Fruit fly (Drosophila melanogaster) whole organism, embryonic: ENCODE measurements around the gene Nep7.

Experiments used
- CG10431 ChIP-seq: fragments of 200-800 bp; sonication (Bioruptor generic); optimal IDR thresholded peaks from 3 replicates; lab custom pipeline; 2018; ENCODE audit warnings: missing biosample characterization, mild to moderate bottlenecking, missing genetic modification characterization
- CG11085 ChIP-seq: fragments of 200-800 bp; sonication (Bioruptor generic); IDR thresholded peaks from 2 replicates; pipeline ENCODE4 v1.3.6; 2022; ENCODE audit warnings: missing biosample characterization, missing genetic modification characterization
- CG11560 ChIP-seq: fragments of 200-800 bp; sonication (Bioruptor generic); IDR thresholded peaks from 3 replicates; pipeline ENCODE4 v1.3.6; 2022; ENCODE audit warnings: missing biosample characterization, missing genetic modification characterization
- CG11695 ChIP-seq: fragments of 200-800 bp; sonication (Bioruptor generic); IDR thresholded peaks from 3 replicates; pipeline ENCODE4 v1.3.6; 2022; ENCODE audit warnings: missing biosample characterization, missing genetic modification characterization
- CG12071 ChIP-seq: fragments of 200-800 bp; sonication (Bioruptor generic); optimal IDR thresholded peaks from 3 replicates; lab custom pipeline; 2018; ENCODE audit warnings: missing biosample characterization, mild to moderate bottlenecking, missing genetic modification characterization
- CG1233 ChIP-seq: fragments of 200-800 bp; sonication (Bioruptor generic); optimal IDR thresholded peaks from 4 replicates; lab custom pipeline; 2018; ENCODE audit warnings: missing biosample characterization, mild to moderate bottlenecking, missing genetic modification characterization
- CG13624 ChIP-seq: fragments of 200-800 bp; sonication (Bioruptor generic); optimal IDR thresholded peaks from 2 replicates; lab custom pipeline; 2016; ENCODE audit warnings: missing biosample characterization, missing genetic modification characterization
- CG14667 ChIP-seq: fragments of 200-800 bp; sonication (Bioruptor generic); IDR thresholded peaks from 2 replicates; pipeline ENCODE4 v1.3.6; 2022; ENCODE audit warnings: missing biosample characterization, missing genetic modification characterization
- CG1792 ChIP-seq: fragments of 200-800 bp; sonication (Bioruptor generic); optimal IDR thresholded peaks from 2 replicates; lab custom pipeline; 2016; ENCODE audit warnings: missing biosample characterization, missing genetic modification characterization
- CG18476 ChIP-seq: fragments of 200-800 bp; sonication (Bioruptor generic); optimal IDR thresholded peaks from 2 replicates; lab custom pipeline; 2016; ENCODE audit warnings: missing biosample characterization, mild to moderate bottlenecking, missing genetic modification characterization
- CG2120 ChIP-seq: fragments of 200-800 bp; sonication (Bioruptor generic); optimal IDR thresholded peaks from 3 replicates; lab custom pipeline; 2016; ENCODE audit warnings: missing biosample characterization, missing genetic modification characterization
- CG30431 ChIP-seq: fragments of 200-800 bp; sonication (Bioruptor generic); optimal IDR thresholded peaks from 2 replicates; lab custom pipeline; 2017; ENCODE audit warnings: missing biosample characterization, missing genetic modification characterization
- CG3065 ChIP-seq: fragments of 200-800 bp; sonication (Bioruptor generic); optimal IDR thresholded peaks from 2 replicates; lab custom pipeline; 2016; ENCODE audit warnings: missing biosample characterization, missing genetic modification characterization
- CG4707 ChIP-seq: fragments of 200-800 bp; sonication (Bioruptor generic); optimal IDR thresholded peaks from 2 replicates; lab custom pipeline; 2018; ENCODE audit warnings: missing biosample characterization, mild to moderate bottlenecking, missing genetic modification characterization, moderate library complexity
- CG6175 ChIP-seq: fragments of 200-800 bp; sonication (Bioruptor generic); IDR thresholded peaks from 3 replicates; pipeline ENCODE4 v1.3.6; 2022; ENCODE audit warnings: missing biosample characterization, missing genetic modification characterization
- CG6254 ChIP-seq: fragments of 200-800 bp; sonication (Bioruptor generic); optimal IDR thresholded peaks from 3 replicates; lab custom pipeline; 2017; ENCODE audit warnings: mild to moderate bottlenecking, missing biosample characterization, missing genetic modification reagents, missing genetic modification characterization
- CG6654 ChIP-seq: fragments of 200-800 bp; sonication (Bioruptor generic); optimal IDR thresholded peaks from 2 replicates; lab custom pipeline; 2017; ENCODE audit warnings: missing biosample characterization, mild to moderate bottlenecking, missing genetic modification characterization
- CG9932 ChIP-seq: fragments of 200-800 bp; sonication (Bioruptor generic); IDR thresholded peaks from 2 replicates; pipeline ENCODE4 v1.3.6; 2022; ENCODE audit warnings: missing biosample characterization, missing genetic modification characterization
- Dad ChIP-seq: fragments of 200-800 bp; sonication (Bioruptor generic); optimal IDR thresholded peaks from 3 replicates; lab custom pipeline; 2016; ENCODE audit warnings: missing biosample characterization, missing genetic modification characterization
- E2f2 ChIP-seq: fragments of 200-800 bp; sonication (Bioruptor generic); IDR thresholded peaks from 2 replicates; pipeline ENCODE4 v1.3.6; 2022; ENCODE audit warnings: missing biosample characterization, missing genetic modification characterization
- HLH4C ChIP-seq: fragments of 200-800 bp; sonication (Bioruptor generic); IDR thresholded peaks from 3 replicates; pipeline ENCODE4 v1.3.6; 2022; ENCODE audit warnings: missing biosample characterization, missing genetic modification characterization; ENCODE audit not compliant: partially characterized antibody
- Hand ChIP-seq: fragments of 200-800 bp; sonication (Bioruptor generic); optimal IDR thresholded peaks from 2 replicates; lab custom pipeline; 2017; ENCODE audit warnings: mild to moderate bottlenecking, missing biosample characterization, missing genetic modification reagents, missing genetic modification characterization
- HmgZ ChIP-seq: fragments of 200-800 bp; sonication (Bioruptor generic); optimal IDR thresholded peaks from 2 replicates; lab custom pipeline; 2018; ENCODE audit warnings: missing biosample characterization, mild to moderate bottlenecking, missing genetic modification characterization
- Hr78 ChIP-seq, 2 experiments: fragments of 200-800 bp in 1 of 2; fragments of >200 bp in 1 of 2; sonication (Bioruptor generic) in 1 of 2; optimal IDR thresholded peaks; 2 replicates each; lab custom pipeline; 2017 to 2019; ENCODE audit warnings: missing biosample characterization in 2 of 2, missing genetic modification characterization in 2 of 2, mild to moderate bottlenecking in 1 of 2, moderate library complexity in 1 of 2
- Lim3 ChIP-seq: fragments of 200-800 bp; sonication (Bioruptor generic); IDR thresholded peaks from 2 replicates; pipeline ENCODE4 v1.3.6; 2022; ENCODE audit warnings: missing biosample characterization, missing genetic modification characterization
- Mad ChIP-seq: fragments of 200-800 bp; sonication (Bioruptor generic); optimal IDR thresholded peaks from 2 replicates; lab custom pipeline; 2016; ENCODE audit warnings: missing biosample characterization, missing genetic modification characterization
- Nf-YA ChIP-seq: fragments of 200-800 bp; sonication (Bioruptor generic); IDR thresholded peaks from 2 replicates; pipeline ENCODE4 v1.3.6; 2022; ENCODE audit warnings: missing biosample characterization, missing genetic modification characterization
- PHDP ChIP-seq: fragments of 200-800 bp; sonication (Bioruptor generic); optimal IDR thresholded peaks from 3 replicates; lab custom pipeline; 2018; ENCODE audit warnings: missing biosample characterization, mild to moderate bottlenecking, missing genetic modification characterization, moderate library complexity
- Ptx1 ChIP-seq: fragments of 200-800 bp; sonication (Bioruptor generic); IDR thresholded peaks from 2 replicates; pipeline ENCODE4 v1.3.6; 2022; ENCODE audit warnings: missing biosample characterization, missing genetic modification characterization
- Xbp1 ChIP-seq: fragments of 200-800 bp; sonication (Bioruptor generic); optimal IDR thresholded peaks from 3 replicates; lab custom pipeline; 2016; ENCODE audit warnings: missing biosample characterization, mild to moderate bottlenecking, missing genetic modification characterization
- ab ChIP-seq: fragments of 200-800 bp; sonication (Bioruptor generic); optimal IDR thresholded peaks from 2 replicates; lab custom pipeline; 2016; ENCODE audit warnings: missing biosample characterization, missing genetic modification characterization
- ara ChIP-seq: fragments of 200-800 bp; sonication (Bioruptor generic); IDR thresholded peaks from 2 replicates; pipeline ENCODE4 v1.3.6; 2022; ENCODE audit warnings: missing biosample characterization, missing genetic modification characterization
- br ChIP-seq: fragments of >200 bp; optimal IDR thresholded peaks from 2 replicates; lab custom pipeline; 2017
- cad ChIP-seq: fragments of >200 bp; optimal IDR thresholded peaks from 2 replicates; lab custom pipeline; 2017; ENCODE audit warnings: missing biosample characterization, missing genetic modification characterization
- corto ChIP-seq: fragments of 200-800 bp; sonication (Bioruptor generic); optimal IDR thresholded peaks from 2 replicates; lab custom pipeline; 2016; ENCODE audit warnings: missing biosample characterization, mild to moderate bottlenecking, missing genetic modification characterization, moderate library complexity
- croc ChIP-seq: fragments of 200-800 bp; sonication (Bioruptor generic); conservative IDR thresholded peaks from 3 replicates; pipeline ENCODE4 v1.3.6; 2022; ENCODE audit warnings: missing biosample characterization, missing genetic modification characterization
- dysf ChIP-seq: fragments of 200-800 bp; sonication (Bioruptor generic); IDR thresholded peaks from 3 replicates; pipeline ENCODE4 v1.3.6; 2022; ENCODE audit warnings: missing biosample characterization, missing genetic modification characterization
- emc ChIP-seq: fragments of 200-800 bp; sonication (Bioruptor generic); optimal IDR thresholded peaks from 2 replicates; lab custom pipeline; 2016; ENCODE audit warnings: missing biosample characterization, missing genetic modification characterization
- exex ChIP-seq: fragments of 200-800 bp; sonication (Bioruptor generic); optimal IDR thresholded peaks from 4 replicates; lab custom pipeline; 2018; ENCODE audit warnings: missing biosample characterization, mild to moderate bottlenecking, missing genetic modification characterization, moderate library complexity
- fd96Cb ChIP-seq: fragments of 200-800 bp; sonication (Bioruptor generic); optimal IDR thresholded peaks from 2 replicates; lab custom pipeline; 2018; ENCODE audit warnings: missing biosample characterization, mild to moderate bottlenecking, missing genetic modification characterization, moderate library complexity
- h ChIP-seq: fragments of >200 bp; optimal IDR thresholded peaks from 2 replicates; lab custom pipeline; 2017
- ind ChIP-seq: fragments of 200-800 bp; sonication (Bioruptor generic); optimal IDR thresholded peaks from 3 replicates; lab custom pipeline; 2016; ENCODE audit warnings: missing biosample characterization, missing genetic modification characterization
- insv ChIP-seq, 2 experiments: fragments of 200-800 bp; sonication (Bioruptor generic); optimal IDR thresholded peaks; 3 replicates each; lab custom pipeline; 2016 to 2018; ENCODE audit warnings: missing biosample characterization in 2 of 2, missing genetic modification characterization in 2 of 2
- inv ChIP-seq: fragments of 200-800 bp; sonication (Bioruptor generic); IDR thresholded peaks from 2 replicates; pipeline ENCODE4 v1.3.6; 2022; ENCODE audit warnings: missing biosample characterization, missing genetic modification characterization; ENCODE audit not compliant: partially characterized antibody
- knrl ChIP-seq: fragments of 200-800 bp; sonication (Bioruptor generic); IDR thresholded peaks from 3 replicates; pipeline ENCODE4 v1.3.6; 2022; ENCODE audit warnings: missing biosample characterization, missing genetic modification characterization; ENCODE audit not compliant: partially characterized antibody
- row ChIP-seq: fragments of 200-800 bp; sonication (Bioruptor generic); IDR thresholded peaks from 3 replicates; pipeline ENCODE4 v1.3.6; 2022; ENCODE audit warnings: missing biosample characterization, missing genetic modification characterization
- sc ChIP-seq, 3 experiments: fragments of >200 bp in 2 of 3; fragments of 200-800 bp in 1 of 3; sonication (Bioruptor generic) in 1 of 3; optimal IDR thresholded peaks; 2 replicates in 2 of 3; 3 replicates in 1 of 3; lab custom pipeline; 2017; ENCODE audit warnings: mild to moderate bottlenecking in 1 of 3, missing biosample characterization in 1 of 3, missing genetic modification characterization in 1 of 3, missing genetic modification reagents in 1 of 3
- slou ChIP-seq: fragments of 200-800 bp; sonication (Bioruptor generic); optimal IDR thresholded peaks from 3 replicates; lab custom pipeline; 2016; ENCODE audit warnings: missing biosample characterization, missing genetic modification characterization
- sug ChIP-seq: fragments of 200-800 bp; optimal IDR thresholded peaks from 2 replicates; lab custom pipeline; 2019; ENCODE audit warnings: missing biosample characterization, mild to moderate bottlenecking, missing genetic modification characterization, moderate library complexity
- tna ChIP-seq: fragments of 200-800 bp; sonication (Bioruptor generic); IDR thresholded peaks from 2 replicates; pipeline ENCODE4 v1.3.6; 2022; ENCODE audit warnings: missing biosample characterization, missing genetic modification characterization; ENCODE audit not compliant: partially characterized antibody

Gene Nep7

dm6 chr3R:27916355-27917019 is 38.2 kb upstream of the Nep7 start, which contains the start of the genes CG5003 and mRpS22 (continued):
- TF ChIP-seq exex (peak; percentile 48), fd96Cb (tag; lab: Kevin White, UChicago) (peak; percentile 20), CG6254 (no peak), CG13624 (GFP tag; lab: Kevin White, UChicago) (no peak), sug (peak; percentile 73), row (GFP tag; lab: Robert Waterston, UW) (peak; percentile 83), CG30431 (GFP tag; lab: Kevin White, UChicago) (no peak), CG6175 (GFP tag; lab: Robert Waterston, UW) (no peak), h (lab: Kevin White, UChicago) (no peak), sc (optimal IDR thresholded peaks at IDR 0.05; lab: Kevin White, UChicago) (no peak), sc (GFP tag; optimal IDR thresholded peaks at IDR 0.05; lab: Kevin White, UChicago) (no peak), PHDP (tag; lab: Kevin White, UChicago) (peak; percentile 44), CG18476 (GFP tag; lab: Kevin White, UChicago) (peak; percentile 57), CG11085 (GFP tag; lab: Robert Waterston, UW) (no peak), CG11695 (GFP tag; lab: Robert Waterston, UW) (no peak), CG4707 (GFP tag; lab: Kevin White, UChicago) (no peak), CG1792 (no peak), HLH4C (GFP tag; lab: Robert Waterston, UW) (no peak), CG12071 (GFP tag; lab: Kevin White, UChicago) (no peak), CG2120 (GFP tag; lab: Kevin White, UChicago) (peak; percentile 59), ind (peak; percentile 59), Ptx1 (GFP tag; lab: Robert Waterston, UW) (no peak)

DNA sequence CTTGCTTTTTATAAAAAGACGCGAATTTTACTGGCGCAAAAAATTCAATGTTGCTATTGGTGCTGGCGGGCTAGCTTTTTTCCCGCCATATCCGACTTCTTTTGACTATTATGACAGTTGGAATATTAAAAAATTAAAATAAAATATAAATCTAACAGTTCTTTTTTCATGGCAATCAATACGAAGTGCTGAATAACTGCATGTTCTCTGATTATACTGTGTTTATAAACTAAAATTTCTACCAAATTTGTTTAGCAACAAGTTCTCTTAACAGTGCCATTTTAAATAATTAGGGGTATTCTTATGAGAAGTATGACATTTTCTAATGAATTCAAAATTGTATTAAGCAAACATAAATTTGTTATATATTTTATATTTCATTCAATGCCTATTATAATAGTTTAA is 35.3 kb upstream of the Nep7 start, which contains the start of gene Boh1:
Gene Boh1, minus strand, starts transcription at position 76 of the 405 bp plus-strand sequence.
- TF ChIP-seq Lim3 (GFP tag; lab: Robert Waterston, UW), result no peak
- no peak for TF ChIP-seq CG3065 (GFP tag; lab: Kevin White, UChicago)
- TF ChIP-seq CG11560 (tag; lab: Robert Waterston, UW), result no peak
- no peak for TF ChIP-seq dysf (GFP tag; lab: Robert Waterston, UW)
- TF ChIP-seq insv (GFP tag; optimal IDR thresholded peaks at IDR 0.05; lab: Kevin White, UChicago), result no peak
- TF ChIP-seq emc (GFP tag; lab: Kevin White, UChicago), result no peak
- TF ChIP-seq Hand (GFP tag; lab: Kevin White, UChicago), result no peak
- TF ChIP-seq Mad (GFP tag; lab: Kevin White, UChicago), result no peak
- TF ChIP-seq CG9932 (GFP tag; lab: Robert Waterston, UW), result no peak
- no peak for TF ChIP-seq knrl (GFP tag; lab: Robert Waterston, UW)
- peak; percentile 10 for TF ChIP-seq Xbp1
- no peak for TF ChIP-seq ara (GFP tag; lab: Robert Waterston, UW)
- no peak for TF ChIP-seq cad (GFP tag; lab: Kevin White, UChicago)
- no peak for TF ChIP-seq inv (GFP tag; lab: Robert Waterston, UW)
- no peak for TF ChIP-seq corto
- TF ChIP-seq HmgZ, result peak; percentile 34
- TF ChIP-seq croc (GFP tag; lab: Robert Waterston, UW), result no peak
- TF ChIP-seq ab (GFP tag; lab: Kevin White, UChicago), result no peak
- no peak for TF ChIP-seq slou (GFP tag; lab: Kevin White, UChicago)
- TF ChIP-seq row (GFP tag; lab: Robert Waterston, UW), result peak; percentile 90
- TF ChIP-seq E2f2 (GFP tag; lab: Robert Waterston, UW), result peak; percentile 28; the same call in 1 of the 2 replicates
- no peak for TF ChIP-seq CG10431 (GFP tag; lab: Kevin White, UChicago)
- no peak for TF ChIP-seq Dad (GFP tag; lab: Kevin White, UChicago)
- no peak for TF ChIP-seq tna
- TF ChIP-seq Nf-YA (GFP tag; lab: Robert Waterston, UW), result no peak
- TF ChIP-seq CG14667, result no peak
- no peak for TF ChIP-seq br (lab: Kevin White, UChicago)
- no peak for TF ChIP-seq CG11695 (GFP tag; lab: Robert Waterston, UW)
- no peak for TF ChIP-seq CG1233 (GFP tag; lab: Kevin White, UChicago)
- no peak for TF ChIP-seq CG6654
- TF ChIP-seq Hr78 (GFP tag; optimal IDR thresholded peaks at IDR 0.05; lab: Kevin White, UChicago), result no peak
